In genomic region chrX:8141353-8142066, dm6 we compare ENCODE assay signal across 1 fruit fly cellular context.
A peak's percentile ranks its signal among the peaks of the same experiment; 100 is the strongest.
TF ChIP-seq lines count a peak whose summit lies in the region.

No protein-coding gene starts in this region.

TF ChIP-seq in whole organism, embryonic, 481 proteins besides CTCF, POLR2A, EP300 and RAD21 (continued from another document and continues in another):
- no peak for TF ChIP-seq ac (GFP tag; optimal IDR thresholded peaks at IDR 0.05; lab: Kevin White, UChicago)
- no peak for TF ChIP-seq fu2 (GFP tag; optimal IDR thresholded peaks at IDR 0.05; lab: Kevin White, UChicago)
- no peak for TF ChIP-seq Spps (tag; optimal IDR thresholded peaks at IDR 0.05; lab: Kevin White, UChicago)
- TF ChIP-seq tgo (GFP tag; IDR thresholded peaks at IDR 0.05; lab: Robert Waterston, UW): no peak
- TF ChIP-seq jumu (GFP tag; optimal IDR thresholded peaks at IDR 0.05; lab: Kevin White, UChicago): no peak
- peak; percentile 99 for TF ChIP-seq crol (GFP tag; IDR thresholded peaks at IDR 0.05; lab: Robert Waterston, UW)
- TF ChIP-seq Adf1 (GFP tag; IDR thresholded peaks at IDR 0.05; lab: Robert Waterston, UW): peak; percentile 64
- no peak for TF ChIP-seq H2.0 (GFP tag; IDR thresholded peaks at IDR 0.05; lab: Robert Waterston, UW)
- TF ChIP-seq abd-A (tag; optimal IDR thresholded peaks at IDR 0.05; lab: Kevin White, UChicago): peak; percentile 82
- no peak for TF ChIP-seq H15 (GFP tag; IDR thresholded peaks at IDR 0.05; lab: Robert Waterston, UW)
- no peak for TF ChIP-seq Fer2 (tag; optimal IDR thresholded peaks at IDR 0.05; lab: Kevin White, UChicago)
- TF ChIP-seq Sin3A (optimal IDR thresholded peaks at IDR 0.05; lab: Kevin White, UChicago): no peak
- TF ChIP-seq ap (GFP tag; IDR thresholded peaks at IDR 0.05; lab: Robert Waterston, UW): no peak
- no peak for TF ChIP-seq zf30C (GFP tag; optimal IDR thresholded peaks at IDR 0.05; lab: Kevin White, UChicago)
- TF ChIP-seq caup (GFP tag; optimal IDR thresholded peaks at IDR 0.05; lab: Kevin White, UChicago; ENCODE audit: severe bottlenecking): peak; percentile 17
- TF ChIP-seq CG4730 (GFP tag; IDR thresholded peaks at IDR 0.05; lab: Robert Waterston, UW): no peak; the same call in 1 of the 2 replicates
- no peak for TF ChIP-seq CG43689 (GFP tag; IDR thresholded peaks at IDR 0.05; lab: Robert Waterston, UW)
- no peak for TF ChIP-seq fd96Cb (tag; optimal IDR thresholded peaks at IDR 0.05; lab: Kevin White, UChicago)
- TF ChIP-seq MTF-1 (GFP tag; optimal IDR thresholded peaks at IDR 0.05; lab: Kevin White, UChicago; ENCODE audit: borderline replicate concordance): no peak
- TF ChIP-seq Xbp1 (GFP tag; optimal IDR thresholded peaks at IDR 0.05; lab: Kevin White, UChicago): peak; percentile 16
- TF ChIP-seq pfk (GFP tag; optimal IDR thresholded peaks at IDR 0.05; lab: Kevin White, UChicago): peak; percentile 13
- no peak for TF ChIP-seq exex (tag; optimal IDR thresholded peaks at IDR 0.05; lab: Kevin White, UChicago)
- TF ChIP-seq cad (GFP tag; optimal IDR thresholded peaks at IDR 0.05; lab: Kevin White, UChicago): no peak
- no peak for TF ChIP-seq CG13287 (GFP tag; IDR thresholded peaks at IDR 0.05; lab: Robert Waterston, UW; ENCODE audit: partially characterized antibody)
- TF ChIP-seq dmrt11E (tag; optimal IDR thresholded peaks at IDR 0.05; lab: Kevin White, UChicago): no peak
- no peak for TF ChIP-seq cas (GFP tag; IDR thresholded peaks at IDR 0.05; lab: Robert Waterston, UW)
- TF ChIP-seq sqz (GFP tag; optimal IDR thresholded peaks at IDR 0.05; lab: Kevin White, UChicago): no peak
- TF ChIP-seq nom (GFP tag; optimal IDR thresholded peaks at IDR 0.05; lab: Kevin White, UChicago): peak; percentile 43
- peak; percentile 22 for TF ChIP-seq Myb (GFP tag; optimal IDR thresholded peaks at IDR 0.05; lab: Kevin White, UChicago)
- TF ChIP-seq Usf (GFP tag; optimal IDR thresholded peaks at IDR 0.05; lab: Kevin White, UChicago): no peak
- no peak for TF ChIP-seq CG15011 (GFP tag; optimal IDR thresholded peaks at IDR 0.05; lab: Kevin White, UChicago)
- no peak for TF ChIP-seq CG17385 (GFP tag; optimal IDR thresholded peaks at IDR 0.05; lab: Kevin White, UChicago)
- TF ChIP-seq CG2129 (GFP tag; IDR thresholded peaks at IDR 0.05; lab: Robert Waterston, UW; ENCODE audit: partially characterized antibody): no peak
- no peak for TF ChIP-seq CG8388 (GFP tag; optimal IDR thresholded peaks at IDR 0.05; lab: Kevin White, UChicago)
- 0 out of 2 replicates have a peak, but pooled peaks have one; percentile 8 for TF ChIP-seq Atf6 (GFP tag; IDR thresholded peaks at IDR 0.05; lab: Robert Waterston, UW)
- no peak for TF ChIP-seq Elba2 (GFP tag; optimal IDR thresholded peaks at IDR 0.05; lab: Kevin White, UChicago)
- TF ChIP-seq twi (tag; optimal IDR thresholded peaks at IDR 0.05; lab: Kevin White, UChicago): no peak
- TF ChIP-seq bowl (GFP tag; IDR thresholded peaks at IDR 0.05; lab: Robert Waterston, UW): no peak
- TF ChIP-seq esg (GFP tag; conservative IDR thresholded peaks at IDR 0.05; lab: Robert Waterston, UW): no peak
- TF ChIP-seq Dfd (GFP tag; optimal IDR thresholded peaks at IDR 0.05; lab: Kevin White, UChicago): no peak
- TF ChIP-seq cwo (GFP tag; optimal IDR thresholded peaks at IDR 0.05; lab: Kevin White, UChicago): peak; percentile 39
- TF ChIP-seq CG15073 (GFP tag; optimal IDR thresholded peaks at IDR 0.05; lab: Kevin White, UChicago): no peak
- TF ChIP-seq CG11085 (GFP tag; IDR thresholded peaks at IDR 0.05; lab: Robert Waterston, UW): no peak
- TF ChIP-seq Deaf1 (tag; optimal IDR thresholded peaks at IDR 0.05; lab: Kevin White, UChicago): peak; percentile 90
- no peak for TF ChIP-seq CG3838 (GFP tag; optimal IDR thresholded peaks at IDR 0.05; lab: Kevin White, UChicago)
- no peak for TF ChIP-seq HLH3B (GFP tag; IDR thresholded peaks at IDR 0.05; lab: Robert Waterston, UW)
- no peak for TF ChIP-seq CG8281 (tag; optimal IDR thresholded peaks at IDR 0.05; lab: Kevin White, UChicago)
- TF ChIP-seq ham (GFP tag; IDR thresholded peaks at IDR 0.05; lab: Robert Waterston, UW): no peak
- no peak for TF ChIP-seq CG3065 (GFP tag; optimal IDR thresholded peaks at IDR 0.05; lab: Kevin White, UChicago)
- peak; percentile 40; the same call in 1 of the 3 replicates for TF ChIP-seq CG11695 (GFP tag; IDR thresholded peaks at IDR 0.05; lab: Robert Waterston, UW)
- no peak for TF ChIP-seq CG7928 (GFP tag; optimal IDR thresholded peaks at IDR 0.05; lab: Kevin White, UChicago)
- TF ChIP-seq grn (GFP tag; optimal IDR thresholded peaks at IDR 0.05; lab: Kevin White, UChicago): no peak
- no peak for TF ChIP-seq NK7.1 (GFP tag; optimal IDR thresholded peaks at IDR 0.05; lab: Kevin White, UChicago)
- TF ChIP-seq Sox100B (GFP tag; optimal IDR thresholded peaks at IDR 0.05; lab: Kevin White, UChicago): peak; percentile 9
- no peak for TF ChIP-seq CG1792 (GFP tag; optimal IDR thresholded peaks at IDR 0.05; lab: Kevin White, UChicago)
- no peak for TF ChIP-seq ssp (GFP tag; IDR thresholded peaks at IDR 0.05; lab: Robert Waterston, UW)
- no peak for TF ChIP-seq h (optimal IDR thresholded peaks at IDR 0.05; lab: Kevin White, UChicago)
- TF ChIP-seq br (optimal IDR thresholded peaks at IDR 0.05; lab: Kevin White, UChicago): no peak
- TF ChIP-seq Fer1 (GFP tag; optimal IDR thresholded peaks at IDR 0.05; lab: Kevin White, UChicago): no peak
- no peak for TF ChIP-seq Rx (GFP tag; IDR thresholded peaks at IDR 0.05; lab: Robert Waterston, UW)
- TF ChIP-seq insv (GFP tag; optimal IDR thresholded peaks at IDR 0.05; lab: Kevin White, UChicago): no peak
- TF ChIP-seq CG8359 (GFP tag; optimal IDR thresholded peaks at IDR 0.05; lab: Kevin White, UChicago; ENCODE audit: borderline replicate concordance): no peak
- no peak for TF ChIP-seq Dad (GFP tag; optimal IDR thresholded peaks at IDR 0.05; lab: Kevin White, UChicago)
- no peak for TF ChIP-seq CG10959 (GFP tag; IDR thresholded peaks at IDR 0.05; lab: Robert Waterston, UW)
- TF ChIP-seq B-H1 (GFP tag; IDR thresholded peaks at IDR 0.05; lab: Robert Waterston, UW): no peak
- no peak for TF ChIP-seq CG6765 (GFP tag; optimal IDR thresholded peaks at IDR 0.05; lab: Kevin White, UChicago)
- TF ChIP-seq onecut (GFP tag; IDR thresholded peaks at IDR 0.05; lab: Robert Waterston, UW): no peak
- no peak for TF ChIP-seq CG12104 (GFP tag; optimal IDR thresholded peaks at IDR 0.05; lab: Kevin White, UChicago)
- TF ChIP-seq eve (GFP tag; optimal IDR thresholded peaks at IDR 0.05; lab: Kevin White, UChicago): no peak
- no peak for TF ChIP-seq zfh1 (GFP tag; IDR thresholded peaks at IDR 0.05; lab: Robert Waterston, UW)
- TF ChIP-seq maf-S (GFP tag; optimal IDR thresholded peaks at IDR 0.05; lab: Kevin White, UChicago): no peak
- TF ChIP-seq Awh (GFP tag; IDR thresholded peaks at IDR 0.05; lab: Robert Waterston, UW): no peak
- no peak for TF ChIP-seq BtbVII (GFP tag; optimal IDR thresholded peaks at IDR 0.05; lab: Kevin White, UChicago)
- TF ChIP-seq CG9797 (GFP tag; optimal IDR thresholded peaks at IDR 0.05; lab: Kevin White, UChicago): no peak
- no peak for TF ChIP-seq CG6272 (GFP tag; IDR thresholded peaks at IDR 0.05; lab: Robert Waterston, UW)
- TF ChIP-seq eyg (GFP tag; optimal IDR thresholded peaks at IDR 0.05; lab: Kevin White, UChicago): no peak
- peak; percentile 3 for TF ChIP-seq CG10979 (tag; optimal IDR thresholded peaks at IDR 0.05; lab: Kevin White, UChicago)
- no peak for TF ChIP-seq CG12659 (GFP tag; optimal IDR thresholded peaks at IDR 0.05; lab: Kevin White, UChicago)
- no peak for TF ChIP-seq B-H2 (GFP tag; optimal IDR thresholded peaks at IDR 0.05; lab: Kevin White, UChicago)
- no peak for TF ChIP-seq CG6854 (GFP tag; optimal IDR thresholded peaks at IDR 0.05; lab: Kevin White, UChicago)
- TF ChIP-seq CG17361 (GFP tag; IDR thresholded peaks at IDR 0.05; lab: Robert Waterston, UW): peak; percentile 31; the same call in 1 of the 3 replicates
- TF ChIP-seq Nf-YC (tag; optimal IDR thresholded peaks at IDR 0.05; lab: Kevin White, UChicago): peak; percentile 30
- TF ChIP-seq C15 (GFP tag; IDR thresholded peaks at IDR 0.05; lab: Robert Waterston, UW): no peak
- TF ChIP-seq pho (GFP tag; optimal IDR thresholded peaks at IDR 0.05; lab: Kevin White, UChicago): peak; percentile 8
- TF ChIP-seq Stat92E (GFP tag; optimal IDR thresholded peaks at IDR 0.05; lab: Kevin White, UChicago): no peak
- TF ChIP-seq oc (tag; optimal IDR thresholded peaks at IDR 0.05; lab: Kevin White, UChicago): no peak
- TF ChIP-seq HLH4C (GFP tag; IDR thresholded peaks at IDR 0.05; lab: Robert Waterston, UW; ENCODE audit: partially characterized antibody): no peak
- no peak for TF ChIP-seq CG1602 (GFP tag; optimal IDR thresholded peaks at IDR 0.05; lab: Kevin White, UChicago)
- peak; percentile 18; the same call in 1 of the 2 replicates for TF ChIP-seq vvl (GFP tag; IDR thresholded peaks at IDR 0.05; lab: Robert Waterston, UW)
- TF ChIP-seq Mad (GFP tag; optimal IDR thresholded peaks at IDR 0.05; lab: Kevin White, UChicago): peak; percentile 19
- no peak for TF ChIP-seq Gsc (GFP tag; IDR thresholded peaks at IDR 0.05; lab: Robert Waterston, UW)
- no peak for TF ChIP-seq kay (GFP tag; optimal IDR thresholded peaks at IDR 0.05; lab: Kevin White, UChicago)
- no peak for TF ChIP-seq CG6689 (GFP tag; IDR thresholded peaks at IDR 0.05; lab: Robert Waterston, UW)
- TF ChIP-seq tin (GFP tag; optimal IDR thresholded peaks at IDR 0.05; lab: Kevin White, UChicago): no peak
- TF ChIP-seq Dbx (GFP tag; IDR thresholded peaks at IDR 0.05; lab: Robert Waterston, UW): no peak; the same call in 2 of the 3 replicates
- TF ChIP-seq CG8944 (GFP tag; optimal IDR thresholded peaks at IDR 0.05; lab: Kevin White, UChicago): no peak
- 0 out of 2 replicates have a peak, but pooled peaks have one; percentile 8 for TF ChIP-seq unc-4 (GFP tag; IDR thresholded peaks at IDR 0.05; lab: Robert Waterston, UW; ENCODE audit: partially characterized antibody)
- TF ChIP-seq Meics (GFP tag; optimal IDR thresholded peaks at IDR 0.05; lab: Kevin White, UChicago): peak; percentile 24
- peak; percentile 91 for TF ChIP-seq CG1832 (GFP tag; optimal IDR thresholded peaks at IDR 0.05; lab: Kevin White, UChicago)
- TF ChIP-seq ken (GFP tag; IDR thresholded peaks at IDR 0.05; lab: Robert Waterston, UW): no peak
- TF ChIP-seq CG8765 (GFP tag; IDR thresholded peaks at IDR 0.05; lab: Robert Waterston, UW): no peak
- peak; percentile 19 to 29 for TF ChIP-seq Pdp1 (GFP tag; optimal IDR thresholded peaks at IDR 0.05; lab: Kevin White, UChicago)
- TF ChIP-seq pros (GFP tag; optimal IDR thresholded peaks at IDR 0.05; lab: Kevin White, UChicago): peak; percentile 66
- no peak for TF ChIP-seq zen (tag; optimal IDR thresholded peaks at IDR 0.05; lab: Kevin White, UChicago)
- TF ChIP-seq MESR4 (GFP tag; optimal IDR thresholded peaks at IDR 0.05; lab: Kevin White, UChicago): peak; percentile 69
- no peak for TF ChIP-seq sr (GFP tag; IDR thresholded peaks at IDR 0.05; lab: Robert Waterston, UW)
- TF ChIP-seq Aef1 (GFP tag; IDR thresholded peaks at IDR 0.05; lab: Robert Waterston, UW): peak; percentile 45; the same call in 2 of the 3 replicates
- TF ChIP-seq CG10366 (GFP tag; IDR thresholded peaks at IDR 0.05; lab: Robert Waterston, UW): peak; percentile 12; the same call in 1 of the 2 replicates
- TF ChIP-seq CG31441 (GFP tag; IDR thresholded peaks at IDR 0.05; lab: Robert Waterston, UW): no peak
- no peak for TF ChIP-seq corto (GFP tag; optimal IDR thresholded peaks at IDR 0.05; lab: Kevin White, UChicago)
- no peak for TF ChIP-seq CG31388 (GFP tag; optimal IDR thresholded peaks at IDR 0.05; lab: Kevin White, UChicago)
- no peak for TF ChIP-seq tx (GFP tag; optimal IDR thresholded peaks at IDR 0.05; lab: Kevin White, UChicago)
- TF ChIP-seq CG17568 (GFP tag; optimal IDR thresholded peaks at IDR 0.05; lab: Kevin White, UChicago): no peak
- peak; percentile 21; the same call in 1 of the 2 replicates for TF ChIP-seq CG17328 (GFP tag; IDR thresholded peaks at IDR 0.05; lab: Robert Waterston, UW)
- no peak for TF ChIP-seq CG18262 (tag; optimal IDR thresholded peaks at IDR 0.05; lab: Kevin White, UChicago)
- TF ChIP-seq CG2120 (GFP tag; optimal IDR thresholded peaks at IDR 0.05; lab: Kevin White, UChicago): peak; percentile 90
- TF ChIP-seq gfzf (GFP tag; optimal IDR thresholded peaks at IDR 0.05; lab: Kevin White, UChicago): no peak
- peak; percentile 83 for TF ChIP-seq CG32767 (GFP tag; IDR thresholded peaks at IDR 0.05; lab: Robert Waterston, UW)
- no peak for TF ChIP-seq GATAe (GFP tag; conservative IDR thresholded peaks at IDR 0.05; lab: Robert Waterston, UW)
- no peak for TF ChIP-seq p53 (GFP tag; optimal IDR thresholded peaks at IDR 0.05; lab: Kevin White, UChicago)
- peak; percentile 9 for TF ChIP-seq kah (GFP tag; optimal IDR thresholded peaks at IDR 0.05; lab: Kevin White, UChicago)
- TF ChIP-seq Ets97D (GFP tag; optimal IDR thresholded peaks at IDR 0.05; lab: Kevin White, UChicago): no peak
- TF ChIP-seq CG31365 (tag; optimal IDR thresholded peaks at IDR 0.05; lab: Kevin White, UChicago): no peak
- no peak for TF ChIP-seq PHDP (tag; optimal IDR thresholded peaks at IDR 0.05; lab: Kevin White, UChicago)
- no peak for TF ChIP-seq fd102C (GFP tag; optimal IDR thresholded peaks at IDR 0.05; lab: Kevin White, UChicago)
- peak; percentile 53; the same call in 1 of the 2 replicates for TF ChIP-seq CG4360 (GFP tag; IDR thresholded peaks at IDR 0.05; lab: Robert Waterston, UW)
- no peak for TF ChIP-seq CG7372 (GFP tag; IDR thresholded peaks at IDR 0.05; lab: Robert Waterston, UW)
- TF ChIP-seq CG10431 (GFP tag; optimal IDR thresholded peaks at IDR 0.05; lab: Kevin White, UChicago): no peak
- no peak for TF ChIP-seq nmo (GFP tag; optimal IDR thresholded peaks at IDR 0.05; lab: Kevin White, UChicago)
- TF ChIP-seq croc (GFP tag; conservative IDR thresholded peaks at IDR 0.05; lab: Robert Waterston, UW): no peak
- peak; percentile 77; the same call in 2 of the 3 replicates for TF ChIP-seq CG34422 (GFP tag; IDR thresholded peaks at IDR 0.05; lab: Robert Waterston, UW)
- peak; percentile 17 for TF ChIP-seq CG7839 (tag; optimal IDR thresholded peaks at IDR 0.05; lab: Kevin White, UChicago)
- TF ChIP-seq CG1024 (GFP tag; IDR thresholded peaks at IDR 0.05; lab: Robert Waterston, UW): no peak
- peak; percentile 8 for TF ChIP-seq CG12155 (GFP tag; optimal IDR thresholded peaks at IDR 0.05; lab: Kevin White, UChicago)
- no peak for TF ChIP-seq CG13624 (GFP tag; optimal IDR thresholded peaks at IDR 0.05; lab: Kevin White, UChicago)
- no peak for TF ChIP-seq CG2199 (GFP tag; IDR thresholded peaks at IDR 0.05; lab: Robert Waterston, UW)
- no peak for TF ChIP-seq az2 (GFP tag; optimal IDR thresholded peaks at IDR 0.05; lab: Kevin White, UChicago)
